Fruit fly (Drosophila melanogaster) whole organism, wandering third instar larva: ENCODE measurements around the gene CG43799.

ENCODE experiments used
- Hr78 ChIP-seq: fragments of >200 bp; optimal IDR thresholded peaks from 2 replicates; lab custom pipeline; 2017; ENCODE audit warnings: missing biosample characterization, missing genetic modification characterization
- brk ChIP-seq: fragments of 200-800 bp; sonication (Bioruptor generic); optimal IDR thresholded peaks from 2 replicates; lab custom pipeline; 2016; ENCODE audit warnings: missing biosample characterization, mild to moderate bottlenecking, missing genetic modification characterization
- h ChIP-seq: fragments of 200-800 bp; sonication (Bioruptor generic); optimal IDR thresholded peaks from 3 replicates; lab custom pipeline; 2016; ENCODE audit warnings: missing biosample characterization, mild to moderate bottlenecking, missing genetic modification characterization
- lola ChIP-seq: fragments of >200 bp; optimal IDR thresholded peaks from 2 replicates; lab custom pipeline; 2017; ENCODE audit warnings: missing biosample characterization, missing genetic modification characterization
- pan ChIP-seq: fragments of >200 bp; optimal IDR thresholded peaks from 2 replicates; lab custom pipeline; 2017
- psq ChIP-seq: fragments of 200-800 bp; sonication (Bioruptor generic); optimal IDR thresholded peaks from 3 replicates; lab custom pipeline; 2017; ENCODE audit warnings: missing biosample characterization, mild to moderate bottlenecking, missing genetic modification characterization, moderate library complexity
- rgr ChIP-seq: fragments of 200-800 bp; sonication (Bioruptor generic); optimal IDR thresholded peaks from 3 replicates; lab custom pipeline; 2016; ENCODE audit warnings: missing biosample characterization, mild to moderate bottlenecking, missing genetic modification characterization
- tai ChIP-seq: sonication (Bioruptor generic); optimal IDR thresholded peaks from 2 replicates; lab custom pipeline; 2016; ENCODE audit warnings: missing biosample characterization, missing genetic modification characterization

DNA sequence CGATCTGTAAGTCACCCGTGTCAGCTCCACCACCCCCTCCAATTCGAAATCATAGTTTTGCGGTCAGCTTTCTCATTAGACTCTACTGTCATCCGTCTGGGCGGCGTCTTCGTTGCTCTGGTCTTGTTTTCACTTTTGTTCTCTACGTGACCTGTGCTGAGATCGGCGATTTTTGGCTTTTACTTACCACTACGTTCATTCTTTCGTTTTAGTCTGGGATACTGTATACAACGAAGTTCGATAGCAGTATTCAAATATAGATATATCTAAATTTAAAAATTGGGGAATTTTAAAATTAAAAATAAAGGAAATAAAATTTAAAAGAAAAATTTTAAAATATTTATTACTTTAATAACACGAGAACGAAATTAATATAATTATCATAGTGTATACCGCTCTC lies 25.3 kb downstream of the CG43799 start, which contains the start of gene CG13786:
- TF ChIP-seq psq (GFP tag; lab: Kevin White, UChicago) (no peak), pan (lab: Kevin White, UChicago) (no peak), tai (GFP tag; lab: Kevin White, UChicago) (no peak), Hr78 (GFP tag; lab: Kevin White, UChicago) (no peak), rgr (GFP tag; lab: Kevin White, UChicago) (no peak), h (GFP tag; lab: Kevin White, UChicago) (no peak), brk (no peak), lola (GFP tag; lab: Kevin White, UChicago) (no peak)
